Worm (Caenorhabditis elegans) whole organism, L2 larva: ENCODE data around the gene srbc-37.

Experiments used
- C34F6.9 ChIP-seq: fragments of 150-350 bp; optimal IDR thresholded peaks from 2 replicates; lab custom pipeline; 2014; ENCODE audit warnings: missing biosample characterization, missing genetic modification characterization
- F13H6.1 ChIP-seq: sonication (generic microtip); optimal IDR thresholded peaks from 2 replicates; lab custom pipeline; 2016; ENCODE audit warnings: missing genetic modification characterization, missing compliant biosample characterization
- R02D3.7 ChIP-seq: fragments of 150-350 bp; optimal IDR thresholded peaks from 2 replicates; lab custom pipeline; 2014; ENCODE audit warnings: missing biosample characterization, missing genetic modification characterization
- Y55F3AM.14 ChIP-seq: fragments of 200-800 bp; sonication (Bioruptor generic); optimal IDR thresholded peaks from 2 replicates; lab custom pipeline; 2018; ENCODE audit warnings: mild to moderate bottlenecking, missing genetic modification characterization, missing compliant biosample characterization
- ZK546.5 ChIP-seq: sonication (generic microtip); optimal IDR thresholded peaks from 2 replicates; lab custom pipeline; 2017; ENCODE audit warnings: missing biosample characterization, missing genetic modification characterization
- alr-1 ChIP-seq: fragments of 150-350 bp; optimal IDR thresholded peaks from 2 replicates; lab custom pipeline; 2014; ENCODE audit warnings: missing biosample characterization, missing genetic modification characterization
- aly-2 ChIP-seq: fragments of 150-350 bp; optimal IDR thresholded peaks from 2 replicates; lab custom pipeline; 2014; ENCODE audit warnings: missing biosample characterization, missing genetic modification characterization
- ama-1 ChIP-seq: fragments of 150-350 bp; optimal IDR thresholded peaks from 2 replicates; lab custom pipeline; 2018; ENCODE audit warnings: inconsistent platforms
- blmp-1 ChIP-seq: sonication (generic microtip); optimal IDR thresholded peaks from 2 replicates; lab custom pipeline; 2017; ENCODE audit warnings: missing genetic modification characterization, mild to moderate bottlenecking, missing compliant biosample characterization, antibody characterized with exemption, moderate library complexity; ENCODE audit not compliant: insufficient read depth
- ceh-16 ChIP-seq: fragments of 150-350 bp; optimal IDR thresholded peaks from 2 replicates; lab custom pipeline; 2014; ENCODE audit warnings: missing biosample characterization, missing genetic modification characterization
- ceh-82 ChIP-seq: fragments of 150-350 bp; optimal IDR thresholded peaks from 2 replicates; lab custom pipeline; 2014; ENCODE audit warnings: missing biosample characterization, missing genetic modification characterization
- crh-2 ChIP-seq: sonication (generic microtip); optimal IDR thresholded peaks from 2 replicates; lab custom pipeline; 2017; ENCODE audit warnings: missing biosample characterization, missing genetic modification characterization
- dmd-4 ChIP-seq: sonication (generic microtip); optimal IDR thresholded peaks from 2 replicates; lab custom pipeline; 2017; ENCODE audit warnings: missing biosample characterization, missing genetic modification characterization
- egl-27 ChIP-seq: sonication (generic microtip); optimal IDR thresholded peaks from 3 replicates; lab custom pipeline; 2017; ENCODE audit warnings: missing biosample characterization, missing genetic modification reagents, missing genetic modification characterization
- elt-1 ChIP-seq: fragments of 150-350 bp; optimal IDR thresholded peaks from 2 replicates; lab custom pipeline; 2014; ENCODE audit warnings: missing biosample characterization, missing genetic modification characterization
- elt-3 ChIP-seq: sonication (generic microtip); optimal IDR thresholded peaks from 2 replicates; lab custom pipeline; 2017; ENCODE audit warnings: missing biosample characterization, missing genetic modification characterization
- fos-1 ChIP-seq: fragments of 150-350 bp; optimal IDR thresholded peaks from 2 replicates; lab custom pipeline; 2014; ENCODE audit warnings: missing biosample characterization, missing genetic modification characterization
- gmeb-1 ChIP-seq: fragments of 150-350 bp; optimal IDR thresholded peaks from 2 replicates; lab custom pipeline; 2014; ENCODE audit warnings: missing biosample characterization, missing genetic modification characterization
- lin-11 ChIP-seq: fragments of 150-350 bp; sonication (generic microtip); optimal IDR thresholded peaks from 2 replicates; lab custom pipeline; 2014; ENCODE audit warnings: missing biosample characterization, missing genetic modification characterization, inconsistent platforms, mixed read lengths
- lin-13 ChIP-seq: fragments of 150-350 bp; optimal IDR thresholded peaks from 2 replicates; lab custom pipeline; 2014; ENCODE audit warnings: missing biosample characterization, missing genetic modification reagents, missing genetic modification characterization
- lin-39 ChIP-seq: fragments of 150-350 bp; optimal IDR thresholded peaks from 2 replicates; lab custom pipeline; 2014; ENCODE audit warnings: missing biosample characterization, missing genetic modification reagents, missing genetic modification characterization
- lsy-2 ChIP-seq, 2 experiments: fragments of 150-350 bp in 1 of 2; sonication (generic microtip) in 1 of 2; optimal IDR thresholded peaks; 2 replicates each; lab custom pipeline; 2014 to 2017; ENCODE audit warnings: missing biosample characterization in 2 of 2, missing genetic modification characterization in 2 of 2
- mab-5 ChIP-seq: fragments of 150-350 bp; optimal IDR thresholded peaks from 2 replicates; lab custom pipeline; 2014; ENCODE audit warnings: missing biosample characterization, missing genetic modification characterization
- mbf-1 ChIP-seq: sonication (generic microtip); optimal IDR thresholded peaks from 2 replicates; lab custom pipeline; 2017; ENCODE audit warnings: missing biosample characterization, missing genetic modification characterization
- mdl-1 ChIP-seq, 2 experiments: fragments of 150-350 bp in 1 of 2; sonication (generic microtip) in 1 of 2; optimal IDR thresholded peaks; 2 replicates each; lab custom pipeline; 2017; ENCODE audit warnings: missing biosample characterization in 2 of 2, missing genetic modification characterization in 2 of 2
- nhr-10 ChIP-seq: sonication (generic microtip); optimal IDR thresholded peaks from 2 replicates; lab custom pipeline; 2017; ENCODE audit warnings: missing biosample characterization, missing genetic modification characterization
- nhr-11 ChIP-seq: fragments of 150-350 bp; optimal IDR thresholded peaks from 2 replicates; lab custom pipeline; 2014; ENCODE audit warnings: missing biosample characterization, missing genetic modification characterization
- nhr-12 ChIP-seq: fragments of 150-350 bp; optimal IDR thresholded peaks from 2 replicates; lab custom pipeline; 2014; ENCODE audit warnings: missing biosample characterization, missing genetic modification characterization
- nhr-129 ChIP-seq: fragments of 150-350 bp; optimal IDR thresholded peaks from 2 replicates; lab custom pipeline; 2014; ENCODE audit warnings: missing biosample characterization, missing genetic modification characterization
- nhr-21 ChIP-seq: fragments of 150-350 bp; optimal IDR thresholded peaks from 2 replicates; lab custom pipeline; 2014; ENCODE audit warnings: missing biosample characterization, missing genetic modification characterization
- nhr-23 ChIP-seq: fragments of 150-350 bp; optimal IDR thresholded peaks from 2 replicates; lab custom pipeline; 2014; ENCODE audit warnings: missing biosample characterization, missing genetic modification reagents, missing genetic modification characterization
- nhr-237 ChIP-seq: fragments of 150-350 bp; optimal IDR thresholded peaks from 2 replicates; lab custom pipeline; 2014; ENCODE audit warnings: missing biosample characterization, missing genetic modification characterization
- nhr-25 ChIP-seq: fragments of 150-350 bp; sonication (generic microtip); optimal IDR thresholded peaks from 3 replicates; lab custom pipeline; 2014; ENCODE audit warnings: missing biosample characterization, missing genetic modification characterization
- nhr-6 ChIP-seq: fragments of 150-350 bp; optimal IDR thresholded peaks from 2 replicates; lab custom pipeline; 2014; ENCODE audit warnings: missing biosample characterization, missing genetic modification characterization
- nhr-77 ChIP-seq: fragments of 150-350 bp; optimal IDR thresholded peaks from 2 replicates; lab custom pipeline; 2014; ENCODE audit warnings: missing biosample characterization, missing genetic modification characterization
- peb-1 ChIP-seq: fragments of 150-350 bp; optimal IDR thresholded peaks from 2 replicates; lab custom pipeline; 2014; ENCODE audit warnings: missing biosample characterization, missing genetic modification characterization
- sem-4 ChIP-seq: fragments of 150-350 bp; optimal IDR thresholded peaks from 2 replicates; lab custom pipeline; 2014; ENCODE audit warnings: missing biosample characterization, missing genetic modification reagents, missing genetic modification characterization
- skn-1 ChIP-seq: sonication (generic microtip); optimal IDR thresholded peaks from 2 replicates; lab custom pipeline; 2017; ENCODE audit warnings: missing biosample characterization, missing genetic modification characterization
- sma-3 ChIP-seq: sonication (generic microtip); optimal IDR thresholded peaks from 2 replicates; lab custom pipeline; 2016; ENCODE audit warnings: missing genetic modification reagents, missing genetic modification characterization, missing compliant biosample characterization
- sma-9 ChIP-seq, 2 experiments: fragments of 150-350 bp in 1 of 2; sonication (generic microtip) in 1 of 2; optimal IDR thresholded peaks; 2 replicates each; lab custom pipeline; 2014 to 2016; ENCODE audit warnings: missing genetic modification characterization in 2 of 2, mild to moderate bottlenecking in 1 of 2, missing biosample characterization in 1 of 2, missing compliant biosample characterization in 1 of 2, missing genetic modification reagents in 1 of 2, moderate library complexity in 1 of 2
- snpc-4 ChIP-seq: fragments of 150-350 bp; optimal IDR thresholded peaks from 2 replicates; lab custom pipeline; 2014; ENCODE audit warnings: missing biosample characterization, missing genetic modification characterization
- unc-39 ChIP-seq: fragments of 150-350 bp; optimal IDR thresholded peaks from 2 replicates; lab custom pipeline; 2014; ENCODE audit warnings: missing biosample characterization, missing genetic modification characterization
- unc-55 ChIP-seq: fragments of 150-350 bp; sonication (generic microtip); optimal IDR thresholded peaks from 3 replicates; lab custom pipeline; 2014; ENCODE audit warnings: missing biosample characterization, missing genetic modification reagents, missing genetic modification characterization
- unc-62 ChIP-seq: fragments of 150-350 bp; optimal IDR thresholded peaks from 2 replicates; lab custom pipeline; 2014; ENCODE audit warnings: missing biosample characterization, missing genetic modification reagents, missing genetic modification characterization
- zag-1 ChIP-seq: fragments of 150-350 bp; optimal IDR thresholded peaks from 2 replicates; lab custom pipeline; 2014; ENCODE audit warnings: missing biosample characterization, missing genetic modification characterization
- ztf-1 ChIP-seq: fragments of 200-800 bp; sonication (Bioruptor generic); conservative IDR thresholded peaks from 2 replicates; pipeline ENCODE4 v1.3.6; 2022; ENCODE audit warnings: missing genetic modification characterization, missing compliant biosample characterization
- ztf-11 ChIP-seq: sonication (generic microtip); optimal IDR thresholded peaks from 2 replicates; lab custom pipeline; 2017; ENCODE audit warnings: missing biosample characterization, missing genetic modification characterization
- ztf-4 ChIP-seq: fragments of 150-350 bp; optimal IDR thresholded peaks from 2 replicates; lab custom pipeline; 2014; ENCODE audit warnings: missing biosample characterization, missing genetic modification characterization

Gene srbc-37

ce11 chrV:731330-731729 is 29.0 kb downstream of the srbc-37 start:
- TF ChIP-seq F13H6.1 (tag; lab: Kevin White, UChicago) = peak; percentile 97
- TF ChIP-seq snpc-4 (tag; lab: Kevin White, UChicago) = peak; percentile 42
- TF ChIP-seq unc-62 = peak; percentile 11
- TF ChIP-seq egl-27 (tag; lab: Kevin White, UChicago) = peak; percentile 74
- peak; percentile 95 for TF ChIP-seq nhr-21
- no peak for TF ChIP-seq ceh-82 (tag; lab: Kevin White, UChicago)
- TF ChIP-seq dmd-4 (tag; lab: Kevin White, UChicago) = no peak
- no peak for TF ChIP-seq ceh-16
- TF ChIP-seq lin-13 = peak; percentile 33
- peak; percentile 97 for TF ChIP-seq sma-3 (GFP tag; lab: Kevin White, UChicago)
- no peak for TF ChIP-seq aly-2
- peak; percentile 13 for TF ChIP-seq nhr-10 (tag; lab: Kevin White, UChicago)
- TF ChIP-seq gmeb-1 = peak; percentile 82
- peak; percentile 94 for TF ChIP-seq Y55F3AM.14 (GFP tag; lab: Kevin White, UChicago)
- peak; percentile 83 for TF ChIP-seq fos-1 (tag; lab: Kevin White, UChicago)
- no peak for TF ChIP-seq skn-1 (tag; lab: Kevin White, UChicago)
- no peak for TF ChIP-seq lin-39 (tag; lab: Kevin White, UChicago)
- no peak for TF ChIP-seq nhr-11 (tag; lab: Kevin White, UChicago)
- peak; percentile 14 for TF ChIP-seq blmp-1
- TF ChIP-seq nhr-25 (tag; lab: Kevin White, UChicago) = peak; percentile 85
- no peak for TF ChIP-seq unc-55 (GFP tag; lab: Kevin White, UChicago)
- peak; percentile 51 for TF ChIP-seq C34F6.9
- TF ChIP-seq ztf-11 (tag; lab: Kevin White, UChicago) = no peak
- no peak for TF ChIP-seq nhr-12 (tag; lab: Kevin White, UChicago)
- peak; percentile 39 for TF ChIP-seq nhr-77 (tag; lab: Kevin White, UChicago)
- no peak for TF ChIP-seq ztf-1 (GFP tag; lab: Robert Waterston, UW)
- TF ChIP-seq ZK546.5 = no peak
- peak; percentile 49 for TF ChIP-seq nhr-6 (tag; lab: Kevin White, UChicago)
- TF ChIP-seq crh-2 (tag; lab: Kevin White, UChicago) = peak; percentile 94
- TF ChIP-seq mbf-1 (tag; lab: Kevin White, UChicago) = no peak
- TF ChIP-seq sem-4 (tag; lab: Kevin White, UChicago) = peak; percentile 48
- TF ChIP-seq lsy-2 (tag; optimal IDR thresholded peaks at IDR 0.05; lab: Kevin White, UChicago) = peak in 1 of 2 experiments; percentile 80
- no peak for TF ChIP-seq elt-3 (tag; lab: Kevin White, UChicago)
- no peak for TF ChIP-seq nhr-237
- no peak for TF ChIP-seq zag-1 (tag; lab: Kevin White, UChicago)
- TF ChIP-seq nhr-129 = peak; percentile 96
- peak; percentile 97 to 98 for TF ChIP-seq mdl-1 (tag; optimal IDR thresholded peaks at IDR 0.05; lab: Kevin White, UChicago)
- TF ChIP-seq unc-39 (tag; lab: Kevin White, UChicago) = no peak
- no peak for TF ChIP-seq alr-1 (tag; lab: Kevin White, UChicago)
- TF ChIP-seq elt-1 (tag; lab: Kevin White, UChicago) = no peak
- peak; percentile 99 for TF ChIP-seq sma-9 (GFP tag; optimal IDR thresholded peaks at IDR 0.05; lab: Kevin White, UChicago)
- TF ChIP-seq sma-9 (tag; optimal IDR thresholded peaks at IDR 0.05; lab: Kevin White, UChicago) = peak; percentile 46
- peak; percentile 82 for TF ChIP-seq ama-1 (lab: Kevin White, UChicago)
- TF ChIP-seq ztf-4 (tag; lab: Kevin White, UChicago) = peak; percentile 89
- TF ChIP-seq nhr-23 (tag; lab: Kevin White, UChicago) = no peak
- no peak for TF ChIP-seq lin-11 (tag; lab: Kevin White, UChicago)
- TF ChIP-seq R02D3.7 (tag; lab: Kevin White, UChicago) = no peak
- no peak for TF ChIP-seq peb-1 (tag; lab: Kevin White, UChicago)
- TF ChIP-seq mab-5 (tag; lab: Kevin White, UChicago) = peak; percentile 62
